Worm (Caenorhabditis elegans) whole organism, L1 larva: ENCODE results near the gene scd-1.
A peak's percentile ranks its signal among the peaks of the same experiment; 100 is the strongest.

Experiments used
- C04F5.9 ChIP-seq: sonication (generic microtip); optimal IDR thresholded peaks from 2 replicates; lab custom pipeline; 2016; ENCODE audit warnings: missing genetic modification characterization, missing compliant biosample characterization
- C34B4.2 ChIP-seq: sonication (generic microtip); optimal IDR thresholded peaks from 2 replicates; lab custom pipeline; 2017; ENCODE audit warnings: mild to moderate bottlenecking, missing genetic modification characterization, missing compliant biosample characterization
- F16B12.6 ChIP-seq: fragments of 150-350 bp; optimal IDR thresholded peaks from 2 replicates; lab custom pipeline; 2014; ENCODE audit warnings: missing biosample characterization, missing genetic modification characterization
- Y116A8C.19 ChIP-seq: sonication (generic microtip); optimal IDR thresholded peaks from 2 replicates; lab custom pipeline; 2016; ENCODE audit warnings: missing compliant biosample characterization, missing genetic modification characterization, borderline replicate concordance
- alr-1 ChIP-seq: fragments of 200-800 bp; sonication (Bioruptor generic); optimal IDR thresholded peaks from 2 replicates; lab custom pipeline; 2018; ENCODE audit warnings: borderline replicate concordance, mild to moderate bottlenecking, missing genetic modification characterization, missing compliant biosample characterization
- aly-2 ChIP-seq: fragments of 150-350 bp; optimal IDR thresholded peaks from 2 replicates; lab custom pipeline; 2014; ENCODE audit warnings: missing biosample characterization, missing genetic modification characterization
- ama-1 ChIP-seq: fragments of 150-350 bp; optimal IDR thresholded peaks from 2 replicates; lab custom pipeline; 2014
- blmp-1 ChIP-seq: fragments of 150-350 bp; optimal IDR thresholded peaks from 2 replicates; lab custom pipeline; 2014; ENCODE audit warnings: missing biosample characterization, missing genetic modification characterization
- ceh-63 ChIP-seq: fragments of 200-800 bp; sonication (Bioruptor generic); optimal IDR thresholded peaks from 2 replicates; lab custom pipeline; 2018; ENCODE audit warnings: mild to moderate bottlenecking, missing genetic modification characterization, missing compliant biosample characterization
- ceh-82 ChIP-seq, 3 experiments: fragments of 150-350 bp in 1 of 3; sonication (generic microtip) in 2 of 3; optimal IDR thresholded peaks; 2 replicates each; lab custom pipeline; 2014 to 2017; ENCODE audit warnings: missing biosample characterization in 3 of 3, missing genetic modification characterization in 3 of 3
- ceh-88 ChIP-seq: fragments of 200-800 bp; sonication (Bioruptor generic); IDR thresholded peaks from 2 replicates; pipeline ENCODE4 v1.3.6; 2022; ENCODE audit warnings: missing genetic modification characterization, missing compliant biosample characterization
- ces-1 ChIP-seq: fragments of 150-350 bp; optimal IDR thresholded peaks from 2 replicates; lab custom pipeline; 2014; ENCODE audit warnings: missing biosample characterization, missing genetic modification reagents, missing genetic modification characterization
- dpl-1 ChIP-seq, 3 experiments: fragments of 150-350 bp in 2 of 3; sonication (generic microtip) in 1 of 3; optimal IDR thresholded peaks; 2 replicates each; lab custom pipeline; 2014 to 2017; ENCODE audit warnings: missing biosample characterization in 3 of 3, missing genetic modification characterization in 3 of 3, missing genetic modification reagents in 3 of 3
- dsc-1 ChIP-seq: sonication (generic microtip); optimal IDR thresholded peaks from 2 replicates; lab custom pipeline; 2016; ENCODE audit warnings: mild to moderate bottlenecking, missing genetic modification characterization, missing compliant biosample characterization
- efl-1 ChIP-seq, 4 experiments: fragments of 150-350 bp; optimal IDR thresholded peaks in 3 of 4; peaks in 1 of 4; 1 replicate in 1 of 4; 2 replicates in 3 of 4; lab custom pipeline; 2014; ENCODE audit warnings: missing biosample characterization in 2 of 4, missing genetic modification characterization in 2 of 4, missing genetic modification reagents in 2 of 4
- efl-3 ChIP-seq: fragments of 200-800 bp; sonication (Bioruptor generic); optimal IDR thresholded peaks from 2 replicates; lab custom pipeline; 2018; ENCODE audit warnings: mild to moderate bottlenecking, missing genetic modification characterization, missing compliant biosample characterization
- egl-13 ChIP-seq: sonication (generic microtip); optimal IDR thresholded peaks from 2 replicates; lab custom pipeline; 2016; ENCODE audit warnings: missing genotype, missing genetic modification reagents, missing genetic modification characterization, missing compliant biosample characterization
- egl-27 ChIP-seq, 2 experiments: fragments of 150-350 bp in 1 of 2; sonication (generic microtip); optimal IDR thresholded peaks; 3 replicates each; lab custom pipeline; 2017 to 2018; ENCODE audit warnings: missing biosample characterization in 2 of 2, missing genetic modification characterization in 2 of 2, missing genetic modification reagents in 2 of 2
- elt-2 ChIP-seq: sonication (generic microtip); optimal IDR thresholded peaks from 2 replicates; lab custom pipeline; 2016; ENCODE audit warnings: missing genetic modification characterization, mild to moderate bottlenecking, inconsistent platforms, missing compliant biosample characterization, missing genetic modification reagents
- fkh-10 ChIP-seq: sonication (generic microtip); optimal IDR thresholded peaks from 2 replicates; lab custom pipeline; 2017; ENCODE audit warnings: missing biosample characterization, missing genetic modification reagents, missing genetic modification characterization
- fkh-4 ChIP-seq: sonication (generic microtip); optimal IDR thresholded peaks from 2 replicates; lab custom pipeline; 2016; ENCODE audit warnings: missing compliant biosample characterization, missing genetic modification characterization, borderline replicate concordance
- fkh-8 ChIP-seq: sonication (generic microtip); optimal IDR thresholded peaks from 2 replicates; lab custom pipeline; 2016; ENCODE audit warnings: mild to moderate bottlenecking, missing genetic modification characterization, missing compliant biosample characterization
- fos-1 ChIP-seq: fragments of 150-350 bp; optimal IDR thresholded peaks from 2 replicates; lab custom pipeline; 2014; ENCODE audit warnings: missing biosample characterization, missing genetic modification characterization
- hlh-4 ChIP-seq: sonication (generic microtip); optimal IDR thresholded peaks from 2 replicates; lab custom pipeline; 2016; ENCODE audit warnings: mild to moderate bottlenecking, missing genetic modification characterization, missing compliant biosample characterization
- hpl-2 ChIP-seq: fragments of 150-350 bp; optimal IDR thresholded peaks from 2 replicates; lab custom pipeline; 2014; ENCODE audit warnings: missing biosample characterization, missing genetic modification reagents, missing genetic modification characterization
- lin-13 ChIP-seq: fragments of 150-350 bp; optimal IDR thresholded peaks from 2 replicates; lab custom pipeline; 2014; ENCODE audit warnings: missing biosample characterization, missing genetic modification reagents, missing genetic modification characterization
- lin-39 ChIP-seq: fragments of 150-350 bp; optimal IDR thresholded peaks from 2 replicates; lab custom pipeline; 2014; ENCODE audit warnings: missing biosample characterization, missing genetic modification reagents, missing genetic modification characterization
- lir-3 ChIP-seq: sonication (generic microtip); optimal IDR thresholded peaks from 2 replicates; lab custom pipeline; 2016; ENCODE audit warnings: mild to moderate bottlenecking, missing genetic modification characterization, moderate library complexity, missing compliant biosample characterization; ENCODE audit not compliant: poor library complexity
- lsy-2 ChIP-seq, 2 experiments: fragments of 150-350 bp; optimal IDR thresholded peaks; 2 replicates each; lab custom pipeline; 2014; ENCODE audit warnings: missing biosample characterization in 2 of 2, missing genetic modification characterization in 2 of 2
- mab-9 ChIP-seq: fragments of 200-800 bp; sonication (Bioruptor generic); IDR thresholded peaks from 2 replicates; pipeline ENCODE4 v1.3.6; 2022; ENCODE audit warnings: missing genetic modification reagents, missing genetic modification characterization, missing compliant biosample characterization
- mdl-1 ChIP-seq, 2 experiments: fragments of 150-350 bp; optimal IDR thresholded peaks; 2 replicates each; lab custom pipeline; 2014 to 2017; ENCODE audit warnings: missing biosample characterization in 2 of 2, missing genetic modification characterization in 2 of 2, inconsistent platforms in 1 of 2
- mef-2 ChIP-seq: fragments of 150-350 bp; optimal IDR thresholded peaks from 2 replicates; lab custom pipeline; 2014; ENCODE audit warnings: missing biosample characterization, missing genetic modification characterization
- mep-1 ChIP-seq: fragments of 150-350 bp; optimal IDR thresholded peaks from 2 replicates; lab custom pipeline; 2014; ENCODE audit warnings: missing biosample characterization, missing genetic modification characterization
- nhr-12 ChIP-seq: sonication (generic microtip); optimal IDR thresholded peaks from 2 replicates; lab custom pipeline; 2017; ENCODE audit warnings: missing biosample characterization, missing genetic modification characterization
- nhr-47 ChIP-seq: sonication (generic microtip); optimal IDR thresholded peaks from 2 replicates; lab custom pipeline; 2016; ENCODE audit warnings: mild to moderate bottlenecking, missing genetic modification characterization, moderate library complexity, missing compliant biosample characterization
- nhr-71 ChIP-seq: sonication (generic microtip); optimal IDR thresholded peaks from 2 replicates; lab custom pipeline; 2016; ENCODE audit warnings: mild to moderate bottlenecking, missing genetic modification characterization, moderate library complexity, missing compliant biosample characterization
- nhr-77 ChIP-seq: fragments of 150-350 bp; optimal IDR thresholded peaks from 2 replicates; lab custom pipeline; 2014; ENCODE audit warnings: missing biosample characterization, missing genetic modification characterization
- nhr-84 ChIP-seq: sonication (generic microtip); optimal IDR thresholded peaks from 2 replicates; lab custom pipeline; 2017; ENCODE audit warnings: missing biosample characterization, missing genetic modification characterization
- nhr-85 ChIP-seq: sonication (generic microtip); peaks from one replicate; lab custom pipeline; 2016; ENCODE audit warnings: missing genetic modification characterization, inconsistent platforms, missing compliant biosample characterization
- nhr-90 ChIP-seq: sonication (generic microtip); optimal IDR thresholded peaks from 2 replicates; lab custom pipeline; 2016; ENCODE audit warnings: mild to moderate bottlenecking, missing genetic modification characterization, missing compliant biosample characterization; ENCODE audit not compliant: poor library complexity
- pax-3 ChIP-seq: fragments of 200-800 bp; sonication (Bioruptor generic); optimal IDR thresholded peaks from 2 replicates; lab custom pipeline; 2018; ENCODE audit warnings: mild to moderate bottlenecking, missing genetic modification characterization, moderate library complexity, missing compliant biosample characterization
- skn-1 ChIP-seq: fragments of 150-350 bp; optimal IDR thresholded peaks from 2 replicates; lab custom pipeline; 2014; ENCODE audit warnings: missing biosample characterization, missing genetic modification characterization
- snu-23 ChIP-seq: sonication (generic microtip); optimal IDR thresholded peaks from 2 replicates; lab custom pipeline; 2016; ENCODE audit warnings: missing genetic modification characterization, missing compliant biosample characterization
- sptf-1 ChIP-seq: fragments of 150-350 bp; optimal IDR thresholded peaks from 2 replicates; lab custom pipeline; 2014; ENCODE audit warnings: missing biosample characterization, missing genetic modification characterization
- sup-37 ChIP-seq: fragments of 200-800 bp; sonication (Bioruptor generic); optimal IDR thresholded peaks from 2 replicates; lab custom pipeline; 2018; ENCODE audit warnings: mild to moderate bottlenecking, missing genetic modification characterization, missing compliant biosample characterization
- tbx-2 ChIP-seq: sonication (generic microtip); optimal IDR thresholded peaks from 2 replicates; lab custom pipeline; 2016; ENCODE audit warnings: missing genetic modification characterization, missing compliant biosample characterization
- tlp-1 ChIP-seq: fragments of 150-350 bp; optimal IDR thresholded peaks from 2 replicates; lab custom pipeline; 2014; ENCODE audit warnings: missing biosample characterization, missing genetic modification characterization
- unc-130 ChIP-seq: fragments of 150-350 bp; optimal IDR thresholded peaks from 2 replicates; lab custom pipeline; 2017; ENCODE audit warnings: missing biosample characterization, missing genetic modification characterization, inconsistent platforms
- unc-30 ChIP-seq: sonication (generic microtip); optimal IDR thresholded peaks from 2 replicates; lab custom pipeline; 2017; ENCODE audit warnings: missing biosample characterization, missing genetic modification characterization
- unc-86 ChIP-seq: sonication (generic microtip); optimal IDR thresholded peaks from 2 replicates; lab custom pipeline; 2016; ENCODE audit warnings: missing genetic modification characterization, missing compliant biosample characterization
- zag-1 ChIP-seq: fragments of 150-350 bp; optimal IDR thresholded peaks from 2 replicates; lab custom pipeline; 2014; ENCODE audit warnings: missing biosample characterization, missing genetic modification characterization
- zip-4 ChIP-seq: fragments of 200-800 bp; sonication (Bioruptor generic); optimal IDR thresholded peaks from 2 replicates; lab custom pipeline; 2018; ENCODE audit warnings: mild to moderate bottlenecking, missing genetic modification characterization, moderate library complexity, missing compliant biosample characterization
- ztf-4 ChIP-seq: fragments of 150-350 bp; optimal IDR thresholded peaks from 2 replicates; lab custom pipeline; 2014; ENCODE audit warnings: missing biosample characterization, missing genetic modification characterization

The scd-1 gene

ce11 chrX:12563589-12563988 is 38.0 kb upstream of the scd-1 start (continued):
- TF ChIP-seq alr-1 = no peak
- peak; percentile 80 for TF ChIP-seq nhr-47 (tag; lab: Kevin White, UChicago)
- no peak for TF ChIP-seq sup-37 (GFP tag; lab: Kevin White, UChicago)
- peak; percentile 33 for TF ChIP-seq elt-2 (tag; lab: Kevin White, UChicago)
- no peak for TF ChIP-seq ama-1
- peak; percentile 60 for TF ChIP-seq unc-86
- peak; percentile 36 for TF ChIP-seq skn-1 (tag; lab: Kevin White, UChicago)
- TF ChIP-seq nhr-12 (tag; lab: Kevin White, UChicago) = no peak
- TF ChIP-seq unc-30 (tag; lab: Kevin White, UChicago) = no peak
- peak; percentile 22 for TF ChIP-seq aly-2 (tag; lab: Kevin White, UChicago)
- no peak for TF ChIP-seq F16B12.6
- TF ChIP-seq ztf-4 (tag; lab: Kevin White, UChicago) = no peak
- TF ChIP-seq unc-130 (tag; lab: Kevin White, UChicago) = no peak
- no peak for TF ChIP-seq ces-1 (GFP tag; lab: Kevin White, UChicago)
- peak; percentile 6 for TF ChIP-seq pax-3 (tag; lab: Kevin White, UChicago)
- TF ChIP-seq tlp-1 (tag; lab: Kevin White, UChicago) = no peak
- TF ChIP-seq fos-1 (tag; lab: Kevin White, UChicago) = peak; percentile 38
- TF ChIP-seq lir-3 (tag; lab: Kevin White, UChicago) = no peak
- TF ChIP-seq zip-4 (GFP tag; lab: Kevin White, UChicago) = peak; percentile 39
- TF ChIP-seq ceh-82 (tag; optimal IDR thresholded peaks at IDR 0.05; lab: Kevin White, UChicago) = peak; percentile 48 to 83 (median 66)
- no peak for TF ChIP-seq fkh-4 (tag; lab: Kevin White, UChicago)
- no peak for TF ChIP-seq nhr-84 (tag; lab: Kevin White, UChicago)
- TF ChIP-seq mdl-1 (tag; optimal IDR thresholded peaks at IDR 0.05; lab: Kevin White, UChicago) = peak in 1 of 2 experiments; percentile 62
- no peak for TF ChIP-seq lin-39 (tag; lab: Kevin White, UChicago)
- TF ChIP-seq dsc-1 (tag; lab: Kevin White, UChicago) = peak; percentile 76
- no peak for TF ChIP-seq efl-3
- peak; percentile 52 for TF ChIP-seq fkh-8 (tag; lab: Kevin White, UChicago)
- TF ChIP-seq fkh-10 (GFP tag; lab: Kevin White, UChicago) = peak; percentile 56
- peak; percentile 44 for TF ChIP-seq lin-13 (GFP tag; lab: Kevin White, UChicago)
- TF ChIP-seq hlh-4 (tag; lab: Kevin White, UChicago) = no peak
- TF ChIP-seq mef-2 (tag; lab: Kevin White, UChicago) = no peak
- TF ChIP-seq ceh-63 (GFP tag; lab: Kevin White, UChicago) = no peak
- peak; percentile 13; the same call in 1 of the 2 replicates for TF ChIP-seq mab-9 (GFP tag; lab: Robert Waterston, UW)
- TF ChIP-seq efl-1 (optimal IDR thresholded peaks at IDR 0.05; lab: Kevin White, UChicago) = peak; percentile 28 to 36
- TF ChIP-seq efl-1 (GFP tag; optimal IDR thresholded peaks at IDR 0.05 in 1 of 2; lab: Kevin White, UChicago) = peak in 1 of 2 experiments; percentile 95
- peak; percentile 68 for TF ChIP-seq tbx-2 (tag; lab: Kevin White, UChicago)
- peak; percentile 42 to 43 for TF ChIP-seq lsy-2 (tag; optimal IDR thresholded peaks at IDR 0.05; lab: Kevin White, UChicago)
- peak in 1 of 3 experiments; percentile 25 for TF ChIP-seq dpl-1 (GFP tag; optimal IDR thresholded peaks at IDR 0.05; lab: Kevin White, UChicago)
- TF ChIP-seq hpl-2 = no peak
- TF ChIP-seq egl-13 (tag; lab: Kevin White, UChicago) = peak; percentile 54
- TF ChIP-seq nhr-71 (tag; lab: Kevin White, UChicago) = peak; percentile 76
- TF ChIP-seq zag-1 (tag; lab: Kevin White, UChicago) = no peak
- TF ChIP-seq egl-27 (tag; optimal IDR thresholded peaks at IDR 0.05; lab: Kevin White, UChicago) = no peak
- TF ChIP-seq C34B4.2 (tag; lab: Kevin White, UChicago) = no peak
- TF ChIP-seq mep-1 = peak; percentile 83
- no peak for TF ChIP-seq C04F5.9 (tag; lab: Kevin White, UChicago)
- peak; percentile 81 for TF ChIP-seq snu-23 (GFP tag; lab: Kevin White, UChicago)
- TF ChIP-seq sptf-1 (tag; lab: Kevin White, UChicago) = no peak
- TF ChIP-seq nhr-90 (tag; lab: Kevin White, UChicago) = peak; percentile 73
- TF ChIP-seq nhr-85 (tag; lab: Kevin White, UChicago) = peak; percentile 66
- no peak for TF ChIP-seq ceh-88 (GFP tag; lab: Robert Waterston, UW)
- peak; percentile 10 for TF ChIP-seq nhr-77 (tag; lab: Kevin White, UChicago)
- peak; percentile 42 for TF ChIP-seq blmp-1 (tag; lab: Kevin White, UChicago)
- no peak for TF ChIP-seq Y116A8C.19 (tag; lab: Kevin White, UChicago)
